Fruit fly (Drosophila melanogaster) whole organism, wandering third instar larva: ENCODE results near the gene Cpr65Az.

Experiments used
- CG32264 ChIP-seq: fragments of 200-800 bp; sonication (Bioruptor generic); optimal IDR thresholded peaks from 2 replicates; lab custom pipeline; 2016; ENCODE audit warnings: missing biosample characterization, missing genetic modification characterization
- HLH106 ChIP-seq: fragments of 200-800 bp; optimal IDR thresholded peaks from 3 replicates; lab custom pipeline; 2019; ENCODE audit warnings: missing biosample characterization, mild to moderate bottlenecking, missing genetic modification characterization, moderate library complexity
- Hnf4 ChIP-seq: fragments of 200-800 bp; sonication (Bioruptor generic); optimal IDR thresholded peaks from 2 replicates; lab custom pipeline; 2016; ENCODE audit warnings: missing biosample characterization, mild to moderate bottlenecking, missing genetic modification characterization
- Mio ChIP-seq: sonication (Bioruptor generic); optimal IDR thresholded peaks from 2 replicates; lab custom pipeline; 2016; ENCODE audit warnings: missing biosample characterization, missing genetic modification characterization
- N ChIP-seq: fragments of >200 bp; optimal IDR thresholded peaks from 2 replicates; lab custom pipeline; 2018; ENCODE audit warnings: missing biosample characterization, missing external identifiers, missing genetic modification characterization
- dl ChIP-seq, 2 experiments: fragments of 175-275, 200-275 bp in 1 of 2; fragments of 200-275 bp in 1 of 2; sonication (Bioruptor generic); optimal IDR thresholded peaks; lab custom pipeline; 2018; ENCODE audit warnings: mild to moderate bottlenecking in 2 of 2, missing biosample characterization in 2 of 2, missing genetic modification characterization in 2 of 2, moderate library complexity in 2 of 2; ENCODE audit not compliant: partially characterized antibody in 2 of 2, insufficient read depth in 1 of 2
- dsf ChIP-seq: sonication (Bioruptor generic); optimal IDR thresholded peaks from 2 replicates; lab custom pipeline; 2016; ENCODE audit warnings: missing biosample characterization, missing genetic modification characterization, borderline replicate concordance
- foxo ChIP-seq, 2 experiments: fragments of 200-800 bp; sonication (Bioruptor generic); optimal IDR thresholded peaks; 2 replicates in 1 of 2; 3 replicates in 1 of 2; lab custom pipeline; 2016 to 2017; ENCODE audit warnings: missing biosample characterization in 2 of 2, missing genetic modification characterization in 2 of 2
- fru ChIP-seq: fragments of 200-800 bp; sonication (Bioruptor generic); optimal IDR thresholded peaks from 3 replicates; lab custom pipeline; 2016; ENCODE audit warnings: missing biosample characterization, mild to moderate bottlenecking, missing genetic modification characterization
- h ChIP-seq: fragments of 200-800 bp; sonication (Bioruptor generic); optimal IDR thresholded peaks from 3 replicates; lab custom pipeline; 2016; ENCODE audit warnings: missing biosample characterization, mild to moderate bottlenecking, missing genetic modification characterization
- psq ChIP-seq: fragments of 200-800 bp; sonication (Bioruptor generic); optimal IDR thresholded peaks from 3 replicates; lab custom pipeline; 2017; ENCODE audit warnings: missing biosample characterization, mild to moderate bottlenecking, missing genetic modification characterization, moderate library complexity
- woc ChIP-seq: sonication (Bioruptor generic); optimal IDR thresholded peaks from 2 replicates; lab custom pipeline; 2016; ENCODE audit warnings: missing biosample characterization, mild to moderate bottlenecking, missing genetic modification characterization

The Cpr65Az gene

dm6 chr3L:6200173-6200572 lies 39.6 kb downstream of the Cpr65Az start, which contains the start of gene CG8219:
Gene CG8219, plus strand, starts transcription at chr3L:6200473.
- TF ChIP-seq h (GFP tag; lab: Kevin White, UChicago) (no peak), fru (GFP tag; lab: Kevin White, UChicago) (no peak), N (GFP tag; lab: Kevin White, UChicago) (no peak), Hnf4 (GFP tag; lab: Kevin White, UChicago) (no peak), HLH106 (tag; lab: Kevin White, UChicago) (no peak), dl (GFP tag; optimal IDR thresholded peaks at IDR 0.05; lab: Kevin White, UChicago; ENCODE audit: insufficient read depth in 1 of 2, partially characterized antibody in 2 of 2) (no peak), Mio (GFP tag; lab: Kevin White, UChicago) (no peak), foxo (GFP tag; optimal IDR thresholded peaks at IDR 0.05; lab: Kevin White, UChicago) (no peak), psq (GFP tag; lab: Kevin White, UChicago) (no peak), woc (GFP tag; lab: Kevin White, UChicago) (no peak), CG32264 (GFP tag; lab: Kevin White, UChicago) (no peak), dsf (no peak)
- TF ChIP-seq, all 38 proteins: peak for 0
